Worm (Caenorhabditis elegans) whole organism, young adult: ENCODE data around the gene cec-6.

Source experiments
- B0019.2 ChIP-seq: fragments of 200-800 bp; sonication (Bioruptor generic); conservative IDR thresholded peaks from 2 replicates; pipeline ENCODE4 v1.3.6; 2022; ENCODE audit warnings: missing genetic modification reagents, missing genetic modification characterization, missing compliant biosample characterization
- B0261.1 ChIP-seq: sonication (generic microtip); optimal IDR thresholded peaks from 2 replicates; lab custom pipeline; 2016; ENCODE audit warnings: mild to moderate bottlenecking, missing genetic modification characterization, moderate library complexity, missing compliant biosample characterization
- C06A6.2 ChIP-seq: fragments of 200-800 bp; sonication (Bioruptor generic); conservative IDR thresholded peaks from 2 replicates; pipeline ENCODE4 v1.3.6; 2022; ENCODE audit warnings: missing genetic modification characterization, missing compliant biosample characterization
- C17E4.6 ChIP-seq: fragments of 200-800 bp; sonication (Bioruptor generic); IDR thresholded peaks from 2 replicates; pipeline ENCODE4 v1.3.6; 2022; ENCODE audit warnings: missing genetic modification reagents, missing genetic modification characterization, missing compliant biosample characterization
- F10E7.11 ChIP-seq: sonication (generic microtip); optimal IDR thresholded peaks from 2 replicates; lab custom pipeline; 2017; ENCODE audit warnings: mild to moderate bottlenecking, missing genetic modification characterization, moderate library complexity, missing compliant biosample characterization
- K11D2.4 ChIP-seq: fragments of 200-800 bp; sonication (Bioruptor generic); IDR thresholded peaks from 2 replicates; pipeline ENCODE4 v1.3.6; 2022; ENCODE audit warnings: missing genetic modification reagents, missing genetic modification characterization, missing compliant biosample characterization
- T26A5.8 ChIP-seq: sonication (generic microtip); optimal IDR thresholded peaks from 2 replicates; lab custom pipeline; 2016; ENCODE audit warnings: missing genetic modification characterization, missing compliant biosample characterization
- Y56A3A.18 ChIP-seq: fragments of 200-800 bp; sonication (Bioruptor generic); IDR thresholded peaks from 2 replicates; pipeline ENCODE4 v1.3.6; 2022; ENCODE audit warnings: missing genetic modification reagents, missing genetic modification characterization, missing compliant biosample characterization
- Y79H2A.3 ChIP-seq: fragments of 200-800 bp; sonication (Bioruptor generic); conservative IDR thresholded peaks from 2 replicates; pipeline ENCODE4 v1.3.6; 2022; ENCODE audit warnings: missing genetic modification reagents, missing genetic modification characterization, missing compliant biosample characterization
- ama-1 ChIP-seq, 3 experiments: fragments of 150-350 bp in 1 of 3; sonication (generic microtip) in 2 of 3; optimal IDR thresholded peaks; 2 replicates each; lab custom pipeline; 2014 to 2018; ENCODE audit warnings: missing biosample characterization in 2 of 3, missing genetic modification characterization in 2 of 3, missing genetic modification reagents in 2 of 3
- aptf-2 ChIP-seq: fragments of 200-800 bp; sonication (Bioruptor generic); conservative IDR thresholded peaks from 2 replicates; pipeline ENCODE4 v1.3.6; 2022; ENCODE audit warnings: missing genetic modification reagents, missing genetic modification characterization, missing compliant biosample characterization
- bed-2 ChIP-seq: fragments of 200-800 bp; sonication (Bioruptor generic); IDR thresholded peaks from 2 replicates; pipeline ENCODE4 v1.3.6; 2022; ENCODE audit warnings: missing genetic modification reagents, missing genetic modification characterization, missing compliant biosample characterization
- cebp-1 ChIP-seq, 2 experiments: fragments of 200-800 bp in 1 of 2; sonication (Bioruptor generic) in 1 of 2; sonication (generic microtip) in 1 of 2; IDR thresholded peaks in 1 of 2; optimal IDR thresholded peaks in 1 of 2; 2 replicates each; pipeline versions ENCODE4 v1.3.6 to Lab custom; 2017 to 2022; ENCODE audit warnings: missing compliant biosample characterization in 2 of 2, missing genetic modification characterization in 2 of 2, mild to moderate bottlenecking in 1 of 2, missing genetic modification reagents in 1 of 2, moderate library complexity in 1 of 2
- ceh-27 ChIP-seq: fragments of 200-800 bp; sonication (Bioruptor generic); optimal IDR thresholded peaks from 2 replicates; lab custom pipeline; 2018; ENCODE audit warnings: mild to moderate bottlenecking, missing genetic modification characterization, moderate library complexity, missing compliant biosample characterization
- ceh-79 ChIP-seq: sonication (generic microtip); optimal IDR thresholded peaks from 2 replicates; lab custom pipeline; 2017; ENCODE audit warnings: mild to moderate bottlenecking, missing genetic modification characterization, missing compliant biosample characterization
- die-1 ChIP-seq: sonication (generic microtip); optimal IDR thresholded peaks from 2 replicates; lab custom pipeline; 2016; ENCODE audit warnings: missing genotype, mild to moderate bottlenecking, missing genetic modification characterization, missing compliant biosample characterization
- dpl-1 ChIP-seq: fragments of 150-350 bp; optimal IDR thresholded peaks from 2 replicates; lab custom pipeline; 2014; ENCODE audit warnings: missing biosample characterization, missing genetic modification reagents, missing genetic modification characterization
- efl-1 ChIP-seq: fragments of 150-350 bp; optimal IDR thresholded peaks from 2 replicates; lab custom pipeline; 2014; ENCODE audit warnings: missing biosample characterization, missing genetic modification reagents, missing genetic modification characterization
- ekl-4 ChIP-seq: fragments of 200-800 bp; sonication (Bioruptor generic); IDR thresholded peaks from 2 replicates; pipeline ENCODE4 v1.3.6; 2022; ENCODE audit warnings: missing genetic modification reagents, missing genetic modification characterization, missing compliant biosample characterization
- gei-17 ChIP-seq: fragments of 200-800 bp; sonication (Bioruptor generic); optimal IDR thresholded peaks from 2 replicates; lab custom pipeline; 2018; ENCODE audit warnings: mild to moderate bottlenecking, missing genetic modification characterization, missing compliant biosample characterization
- hlh-12 ChIP-seq: sonication (generic microtip); optimal IDR thresholded peaks from 2 replicates; lab custom pipeline; 2016; ENCODE audit warnings: missing genetic modification characterization, missing compliant biosample characterization
- hrde-1 ChIP-seq: sonication (generic microtip); optimal IDR thresholded peaks from 2 replicates; lab custom pipeline; 2016; ENCODE audit warnings: missing genetic modification characterization, mild to moderate bottlenecking, missing compliant biosample characterization, moderate library complexity, missing genotype, missing genetic modification reagents, borderline replicate concordance
- hsf-1 ChIP-seq: fragments of 200-800 bp; sonication (Bioruptor generic); IDR thresholded peaks from 2 replicates; pipeline ENCODE4 v1.3.6; 2022; ENCODE audit warnings: missing genetic modification reagents, missing genetic modification characterization, missing compliant biosample characterization
- lag-1 ChIP-seq: fragments of 200-800 bp; sonication (Bioruptor generic); IDR thresholded peaks from 2 replicates; pipeline ENCODE4 v1.3.6; 2022; ENCODE audit warnings: missing genetic modification reagents, missing genetic modification characterization, missing compliant biosample characterization
- let-526 ChIP-seq: fragments of 200-800 bp; sonication (Bioruptor generic); IDR thresholded peaks from 2 replicates; pipeline ENCODE4 v1.3.6; 2022; ENCODE audit warnings: missing genetic modification reagents, missing genetic modification characterization, missing compliant biosample characterization
- lin-35 ChIP-seq, 3 experiments: fragments of 150-350 bp in 2 of 3; sonication (generic microtip) in 1 of 3; optimal IDR thresholded peaks; 2 replicates each; lab custom pipeline; 2014 to 2018; ENCODE audit warnings: missing biosample characterization in 3 of 3, missing genetic modification characterization in 3 of 3, missing genetic modification reagents in 3 of 3
- lin-40 ChIP-seq: sonication (generic microtip); optimal IDR thresholded peaks from 2 replicates; lab custom pipeline; 2016; ENCODE audit warnings: missing genetic modification characterization, mild to moderate bottlenecking, missing compliant biosample characterization, missing genotype, missing genetic modification reagents
- lir-1 ChIP-seq: fragments of 200-800 bp; sonication (Bioruptor generic); conservative IDR thresholded peaks from 2 replicates; pipeline ENCODE4 v1.3.6; 2022; ENCODE audit warnings: missing genetic modification reagents, missing genetic modification characterization, missing compliant biosample characterization
- madf-10 ChIP-seq: sonication (generic microtip); optimal IDR thresholded peaks from 2 replicates; lab custom pipeline; 2016; ENCODE audit warnings: mild to moderate bottlenecking, missing genetic modification characterization, missing compliant biosample characterization
- madf-3 ChIP-seq: fragments of 200-800 bp; sonication (Bioruptor generic); IDR thresholded peaks from 2 replicates; pipeline ENCODE4 v1.3.6; 2022; ENCODE audit warnings: missing genetic modification reagents, missing genetic modification characterization, missing compliant biosample characterization
- madf-8 ChIP-seq: fragments of 200-800 bp; sonication (Bioruptor generic); conservative IDR thresholded peaks from 2 replicates; pipeline ENCODE4 v1.3.6; 2022; ENCODE audit warnings: missing genetic modification reagents, missing genetic modification characterization, missing compliant biosample characterization
- nfya-2 ChIP-seq: fragments of 200-800 bp; sonication (Bioruptor generic); IDR thresholded peaks from 2 replicates; pipeline ENCODE4 v1.3.6; 2022; ENCODE audit warnings: missing genetic modification reagents, missing genetic modification characterization, missing compliant biosample characterization
- nhr-120 ChIP-seq: fragments of 200-800 bp; sonication (Bioruptor generic); IDR thresholded peaks from 2 replicates; pipeline ENCODE4 v1.3.6; 2022; ENCODE audit warnings: missing genetic modification characterization, missing compliant biosample characterization
- nhr-80 ChIP-seq: sonication (generic microtip); optimal IDR thresholded peaks from 2 replicates; lab custom pipeline; 2016; ENCODE audit warnings: missing genetic modification characterization, missing compliant biosample characterization
- rcor-1 ChIP-seq: fragments of 200-800 bp; sonication (Bioruptor generic); IDR thresholded peaks from 2 replicates; pipeline ENCODE4 v1.3.6; 2022; ENCODE audit warnings: missing genetic modification reagents, missing genetic modification characterization, missing compliant biosample characterization
- rpc-1 ChIP-seq, 2 experiments: fragments of 150-350 bp in 1 of 2; sonication (generic microtip) in 1 of 2; optimal IDR thresholded peaks; 2 replicates each; lab custom pipeline; 2014 to 2018; ENCODE audit warnings: missing biosample characterization in 1 of 2, missing genetic modification characterization in 1 of 2, missing genetic modification reagents in 1 of 2, missing genotype in 1 of 2
- sdz-38 ChIP-seq: sonication (generic microtip); optimal IDR thresholded peaks from 2 replicates; lab custom pipeline; 2016; ENCODE audit warnings: missing genotype, missing genetic modification characterization, missing compliant biosample characterization
- sea-2 ChIP-seq: fragments of 200-800 bp; sonication (Bioruptor generic); IDR thresholded peaks from 2 replicates; pipeline ENCODE4 v1.3.6; 2022; ENCODE audit warnings: missing genetic modification characterization, missing compliant biosample characterization
- snpc-1.1 ChIP-seq: sonication (generic microtip); optimal IDR thresholded peaks from 2 replicates; lab custom pipeline; 2017; ENCODE audit warnings: missing genetic modification characterization, mild to moderate bottlenecking, missing compliant biosample characterization, antibody characterized with exemption, moderate library complexity, missing genotype, missing genetic modification reagents; ENCODE audit not compliant: insufficient read depth
- snpc-1.3 ChIP-seq: sonication (generic microtip); optimal IDR thresholded peaks from 2 replicates; lab custom pipeline; 2017; ENCODE audit warnings: missing genetic modification characterization, mild to moderate bottlenecking, missing compliant biosample characterization, antibody characterized with exemption, moderate library complexity, missing genotype, missing genetic modification reagents; ENCODE audit not compliant: insufficient read depth
- snpc-4 ChIP-seq, 5 experiments: fragments of 150-350 bp in 1 of 5; sonication (generic microtip) in 4 of 5; optimal IDR thresholded peaks; 2 replicates each; lab custom pipeline; 2014 to 2018; ENCODE audit warnings: missing genetic modification characterization in 5 of 5, missing biosample characterization in 3 of 5, antibody characterized with exemption in 2 of 5, mild to moderate bottlenecking in 2 of 5, missing compliant biosample characterization in 2 of 5, missing genotype in 2 of 5, moderate library complexity in 2 of 5, missing genetic modification reagents in 1 of 5
- tbp1 ChIP-seq: fragments of 200-800 bp; sonication (Bioruptor generic); optimal IDR thresholded peaks from 2 replicates; lab custom pipeline; 2018; ENCODE audit warnings: mild to moderate bottlenecking, missing genetic modification characterization, missing compliant biosample characterization
- tlf-1 ChIP-seq: fragments of 200-800 bp; sonication (Bioruptor generic); optimal IDR thresholded peaks from 2 replicates; lab custom pipeline; 2018; ENCODE audit warnings: mild to moderate bottlenecking, missing genetic modification characterization, missing compliant biosample characterization
- xnd-1 ChIP-seq: sonication (generic microtip); optimal IDR thresholded peaks from 2 replicates; lab custom pipeline; 2016; ENCODE audit warnings: missing genotype, missing genetic modification reagents, missing genetic modification characterization, missing compliant biosample characterization
- zim-3 ChIP-seq: sonication (generic microtip); optimal IDR thresholded peaks from 2 replicates; lab custom pipeline; 2017; ENCODE audit warnings: mild to moderate bottlenecking, missing genetic modification characterization, moderate library complexity, missing compliant biosample characterization
- ztf-3 ChIP-seq: fragments of 200-800 bp; sonication (Bioruptor generic); optimal IDR thresholded peaks from 2 replicates; lab custom pipeline; 2018; ENCODE audit warnings: mild to moderate bottlenecking, missing genetic modification characterization, missing compliant biosample characterization
- ztf-6 ChIP-seq: fragments of 200-800 bp; sonication (Bioruptor generic); IDR thresholded peaks from 2 replicates; pipeline ENCODE4 v1.3.6; 2022; ENCODE audit warnings: missing genetic modification reagents, missing genetic modification characterization, missing compliant biosample characterization

Gene cec-6

DNA sequence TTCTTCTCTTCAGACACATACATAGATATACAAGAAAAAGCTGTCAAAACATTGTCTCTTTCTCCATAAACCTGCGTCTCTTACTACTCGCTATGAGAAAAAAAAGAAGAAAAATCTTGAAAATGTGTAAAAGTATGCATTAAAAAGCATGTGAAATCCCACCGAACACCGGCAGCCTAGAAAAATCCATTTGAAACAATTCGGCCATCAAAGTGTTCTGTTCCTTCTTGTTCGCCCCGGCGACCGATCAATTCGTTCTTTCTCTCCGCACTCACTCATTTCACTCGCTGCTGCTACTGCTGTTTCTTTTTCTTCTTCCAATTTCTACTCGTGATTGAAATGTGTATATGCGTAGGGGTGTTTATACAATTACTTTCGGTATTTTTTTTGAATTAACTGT, 4.2 kb downstream of the cec-6 start (continued):
- peak; percentile 20 for TF ChIP-seq ceh-27 (GFP tag; lab: Kevin White, UChicago)
- no peak for TF ChIP-seq B0019.2 (GFP tag; lab: Robert Waterston, UW)
- TF ChIP-seq nfya-2: no peak
- no peak for TF ChIP-seq T26A5.8
- no peak for TF ChIP-seq C17E4.6
- TF ChIP-seq cebp-1 (GFP tag; IDR thresholded peaks at IDR 0.05; lab: Robert Waterston, UW): no peak
- peak; percentile 37 for TF ChIP-seq cebp-1 (tag; optimal IDR thresholded peaks at IDR 0.05; lab: Kevin White, UChicago)
- peak; percentile 60 for TF ChIP-seq lin-40 (tag; lab: Kevin White, UChicago)
- TF ChIP-seq snpc-1.3: no peak
- TF ChIP-seq tlf-1 (GFP tag; lab: Kevin White, UChicago): no peak
- TF ChIP-seq xnd-1: no peak
- TF ChIP-seq snpc-1.1 (tag; lab: Kevin White, UChicago): no peak
- TF ChIP-seq hlh-12 (tag; lab: Kevin White, UChicago): no peak
- TF ChIP-seq madf-3 (GFP tag; lab: Robert Waterston, UW): no peak
- no peak for TF ChIP-seq rpc-1 (optimal IDR thresholded peaks at IDR 0.05; lab: Kevin White, UChicago)
- no peak for TF ChIP-seq rpc-1 (tag; optimal IDR thresholded peaks at IDR 0.05; lab: Kevin White, UChicago)
- TF ChIP-seq rcor-1 (GFP tag; lab: Robert Waterston, UW): no peak
- no peak for TF ChIP-seq Y56A3A.18 (GFP tag; lab: Robert Waterston, UW)
- TF ChIP-seq C06A6.2: no peak
- no peak for TF ChIP-seq efl-1
- no peak for TF ChIP-seq K11D2.4 (GFP tag; lab: Robert Waterston, UW)
- TF ChIP-seq F10E7.11 (tag; lab: Kevin White, UChicago): no peak
- TF ChIP-seq nhr-120 (GFP tag; lab: Robert Waterston, UW): no peak
- no peak for TF ChIP-seq madf-10 (tag; lab: Kevin White, UChicago)
- TF ChIP-seq ztf-6: no peak
- no peak for TF ChIP-seq ekl-4 (GFP tag; lab: Robert Waterston, UW)
- TF ChIP-seq Y79H2A.3 (GFP tag; lab: Robert Waterston, UW): no peak
- no peak for TF ChIP-seq B0261.1 (tag; lab: Kevin White, UChicago)
- peak; percentile 89 for TF ChIP-seq nhr-80 (tag; lab: Kevin White, UChicago)
- no peak for TF ChIP-seq ama-1 (optimal IDR thresholded peaks at IDR 0.05; lab: Kevin White, UChicago)
- TF ChIP-seq ama-1 (GFP tag; optimal IDR thresholded peaks at IDR 0.05; lab: Kevin White, UChicago): no peak
- TF ChIP-seq lin-35 (GFP tag; optimal IDR thresholded peaks at IDR 0.05; lab: Kevin White, UChicago): peak in 1 of 3 experiments; percentile 31
- no peak for TF ChIP-seq hsf-1 (GFP tag; lab: Robert Waterston, UW)
- TF ChIP-seq hrde-1 (tag; lab: Kevin White, UChicago): no peak
- no peak for TF ChIP-seq sdz-38 (tag; lab: Kevin White, UChicago)
- no peak for TF ChIP-seq aptf-2 (GFP tag; lab: Robert Waterston, UW)
- TF ChIP-seq lag-1 (GFP tag; lab: Robert Waterston, UW): no peak
- TF ChIP-seq ztf-3 (GFP tag; lab: Kevin White, UChicago): no peak
- TF ChIP-seq let-526 (GFP tag; lab: Robert Waterston, UW): no peak
- TF ChIP-seq ceh-79: no peak
- TF ChIP-seq tbp1: no peak
- TF ChIP-seq madf-8: no peak
- no peak for TF ChIP-seq bed-2 (GFP tag; lab: Robert Waterston, UW)
- no peak for TF ChIP-seq lir-1
- no peak for TF ChIP-seq gei-17 (GFP tag; lab: Kevin White, UChicago)
- no peak for TF ChIP-seq zim-3 (tag; lab: Kevin White, UChicago)
- no peak for TF ChIP-seq snpc-4 (GFP tag; optimal IDR thresholded peaks at IDR 0.05; lab: Kevin White, UChicago)
- TF ChIP-seq snpc-4 (tag; optimal IDR thresholded peaks at IDR 0.05; lab: Kevin White, UChicago): peak in 2 of 4 experiments; percentile 5 to 65
- no peak for TF ChIP-seq dpl-1 (GFP tag; lab: Kevin White, UChicago)
- TF ChIP-seq die-1 (tag; lab: Kevin White, UChicago): no peak
- TF ChIP-seq sea-2 (GFP tag; lab: Robert Waterston, UW): no peak
